Fruit fly (Drosophila melanogaster) whole organism, embryonic: ENCODE results near the gene MICU3.

Source experiments
- CG10267 ChIP-seq: fragments of 200-800 bp; sonication (Bioruptor generic); optimal IDR thresholded peaks from 2 replicates; lab custom pipeline; 2018; ENCODE audit warnings: missing biosample characterization, mild to moderate bottlenecking, missing genetic modification characterization, moderate library complexity
- CG10654 ChIP-seq: fragments of 200-800 bp; sonication (Bioruptor generic); optimal IDR thresholded peaks from 2 replicates; lab custom pipeline; 2016; ENCODE audit warnings: missing biosample characterization, missing genetic modification characterization
- CG11456 ChIP-seq: fragments of 200-800 bp; sonication (Bioruptor generic); IDR thresholded peaks from 3 replicates; pipeline ENCODE4 v1.3.6; 2022; ENCODE audit warnings: missing biosample characterization, missing genetic modification characterization
- CG12236 ChIP-seq: fragments of 200-800 bp; sonication (Bioruptor generic); optimal IDR thresholded peaks from 2 replicates; lab custom pipeline; 2016; ENCODE audit warnings: missing biosample characterization, missing genetic modification characterization
- CG13894 ChIP-seq: fragments of 200-800 bp; sonication (Bioruptor generic); optimal IDR thresholded peaks from 3 replicates; lab custom pipeline; 2018; ENCODE audit warnings: missing biosample characterization, mild to moderate bottlenecking, missing genetic modification characterization, moderate library complexity
- CG17568 ChIP-seq: fragments of 200-800 bp; sonication (Bioruptor generic); optimal IDR thresholded peaks from 2 replicates; lab custom pipeline; 2018; ENCODE audit warnings: missing biosample characterization, mild to moderate bottlenecking, missing genetic modification characterization, moderate library complexity
- CG1832 ChIP-seq: fragments of 200-800 bp; sonication (Bioruptor generic); optimal IDR thresholded peaks from 2 replicates; lab custom pipeline; 2017; ENCODE audit warnings: missing biosample characterization, mild to moderate bottlenecking, missing genetic modification characterization, inconsistent platforms
- CG18476 ChIP-seq: fragments of 200-800 bp; sonication (Bioruptor generic); optimal IDR thresholded peaks from 2 replicates; lab custom pipeline; 2016; ENCODE audit warnings: missing biosample characterization, mild to moderate bottlenecking, missing genetic modification characterization
- CG31441 ChIP-seq: fragments of 200-800 bp; sonication (Bioruptor generic); IDR thresholded peaks from 2 replicates; pipeline ENCODE4 v1.3.6; 2022; ENCODE audit warnings: missing biosample characterization, missing genetic modification characterization
- CG32767 ChIP-seq: fragments of 200-800 bp; sonication (Bioruptor generic); IDR thresholded peaks from 2 replicates; pipeline ENCODE4 v1.3.6; 2022; ENCODE audit warnings: missing biosample characterization, missing genetic modification characterization
- CG3995 ChIP-seq: fragments of 200-800 bp; sonication (Bioruptor generic); optimal IDR thresholded peaks from 3 replicates; lab custom pipeline; 2016; ENCODE audit warnings: missing biosample characterization, missing genetic modification characterization
- CG43689 ChIP-seq: fragments of 200-800 bp; sonication (Bioruptor generic); IDR thresholded peaks from 2 replicates; pipeline ENCODE4 v1.3.6; 2022; ENCODE audit warnings: missing biosample characterization, missing genetic modification characterization
- CG6689 ChIP-seq: fragments of 200-800 bp; sonication (Bioruptor generic); IDR thresholded peaks from 2 replicates; pipeline ENCODE4 v1.3.6; 2022; ENCODE audit warnings: missing biosample characterization, missing genetic modification characterization
- CG7372 ChIP-seq: fragments of 200-800 bp; sonication (Bioruptor generic); IDR thresholded peaks from 2 replicates; pipeline ENCODE4 v1.3.6; 2022; ENCODE audit warnings: missing biosample characterization, missing genetic modification characterization
- CG7963 ChIP-seq: fragments of 200-800 bp; sonication (Bioruptor generic); IDR thresholded peaks from 3 replicates; pipeline ENCODE4 v1.3.6; 2022; ENCODE audit warnings: missing biosample characterization, missing genetic modification characterization; ENCODE audit not compliant: partially characterized antibody
- CG8359 ChIP-seq: fragments of 200-800 bp; sonication (Bioruptor generic); optimal IDR thresholded peaks from 2 replicates; lab custom pipeline; 2017; ENCODE audit warnings: missing biosample characterization, mild to moderate bottlenecking, missing genetic modification characterization, borderline replicate concordance
- CG9876 ChIP-seq: fragments of 200-800 bp; sonication (Bioruptor generic); optimal IDR thresholded peaks from 2 replicates; lab custom pipeline; 2016; ENCODE audit warnings: missing biosample characterization, missing genetic modification characterization
- Dbx ChIP-seq: fragments of 200-800 bp; sonication (Bioruptor generic); IDR thresholded peaks from 3 replicates; pipeline ENCODE4 v1.3.6; 2022; ENCODE audit warnings: missing biosample characterization, missing genetic modification characterization
- Deaf1 ChIP-seq: fragments of 200-800 bp; optimal IDR thresholded peaks from 3 replicates; lab custom pipeline; 2019; ENCODE audit warnings: missing biosample characterization, mild to moderate bottlenecking, missing genetic modification characterization, moderate library complexity
- Dp ChIP-seq: fragments of 200-800 bp; sonication (Bioruptor generic); optimal IDR thresholded peaks from 2 replicates; lab custom pipeline; 2018; ENCODE audit warnings: missing biosample characterization, mild to moderate bottlenecking, missing genetic modification characterization, moderate library complexity
- Eip74EF ChIP-seq, 2 experiments: fragments of 200-800 bp in 1 of 2; fragments of >200 bp in 1 of 2; sonication (Bioruptor generic) in 1 of 2; optimal IDR thresholded peaks; 2 replicates each; lab custom pipeline; 2017 to 2019; ENCODE audit warnings: missing biosample characterization in 2 of 2, missing genetic modification characterization in 2 of 2, mild to moderate bottlenecking in 1 of 2, moderate library complexity in 1 of 2
- Elba2 ChIP-seq: fragments of 200-800 bp; sonication (Bioruptor generic); optimal IDR thresholded peaks from 3 replicates; lab custom pipeline; 2016; ENCODE audit warnings: missing biosample characterization, missing genetic modification characterization
- HHEX ChIP-seq: fragments of 200-800 bp; sonication (Bioruptor generic); optimal IDR thresholded peaks from 3 replicates; lab custom pipeline; 2017; ENCODE audit warnings: missing biosample characterization, mild to moderate bottlenecking, missing genetic modification characterization, missing genetic modification reagents
- HLH3B ChIP-seq: fragments of 200-800 bp; sonication (Bioruptor generic); IDR thresholded peaks from 2 replicates; pipeline ENCODE4 v1.3.6; 2022; ENCODE audit warnings: missing biosample characterization, missing genetic modification characterization
- PHDP ChIP-seq: fragments of 200-800 bp; sonication (Bioruptor generic); optimal IDR thresholded peaks from 3 replicates; lab custom pipeline; 2018; ENCODE audit warnings: missing biosample characterization, mild to moderate bottlenecking, missing genetic modification characterization, moderate library complexity
- Rfx ChIP-seq: fragments of 200-800 bp; sonication (Bioruptor generic); IDR thresholded peaks from 2 replicates; pipeline ENCODE4 v1.3.6; 2022; ENCODE audit warnings: missing biosample characterization, missing genetic modification characterization
- Sry-δ ChIP-seq: fragments of 200-800 bp; sonication (Bioruptor generic); optimal IDR thresholded peaks from 2 replicates; lab custom pipeline; 2016; ENCODE audit warnings: missing biosample characterization, missing genetic modification characterization
- Ssrp ChIP-seq: fragments of 200-800 bp; sonication (Bioruptor generic); optimal IDR thresholded peaks from 2 replicates; lab custom pipeline; 2018; ENCODE audit warnings: missing biosample characterization, mild to moderate bottlenecking, missing genetic modification characterization, moderate library complexity
- TFAM ChIP-seq: fragments of 200-800 bp; sonication (Bioruptor generic); optimal IDR thresholded peaks from 2 replicates; lab custom pipeline; 2017; ENCODE audit warnings: missing biosample characterization, missing genetic modification characterization, inconsistent platforms
- Trl ChIP-seq, 3 experiments: fragments of >200 bp in 2 of 3; fragments of 200-800 bp in 1 of 3; sonication (Bioruptor generic) in 1 of 3; optimal IDR thresholded peaks; 2 replicates in 1 of 3; 3 replicates in 2 of 3; lab custom pipeline; 2016 to 2017; ENCODE audit warnings: missing biosample characterization in 1 of 3, missing genetic modification characterization in 1 of 3
- Vsx1 ChIP-seq: fragments of 200-800 bp; sonication (Bioruptor generic); optimal IDR thresholded peaks from 2 replicates; lab custom pipeline; 2017; ENCODE audit warnings: missing biosample characterization, mild to moderate bottlenecking, missing genetic modification characterization, missing genetic modification reagents
- YL-1 ChIP-seq: fragments of 200-800 bp; sonication (Bioruptor generic); optimal IDR thresholded peaks from 3 replicates; lab custom pipeline; 2017; ENCODE audit warnings: missing biosample characterization, mild to moderate bottlenecking, missing genetic modification characterization
- ab ChIP-seq: fragments of 200-800 bp; sonication (Bioruptor generic); optimal IDR thresholded peaks from 2 replicates; lab custom pipeline; 2016; ENCODE audit warnings: missing biosample characterization, missing genetic modification characterization
- al ChIP-seq: fragments of 200-800 bp; sonication (Bioruptor generic); IDR thresholded peaks from 2 replicates; pipeline ENCODE4 v1.3.6; 2022; ENCODE audit warnings: missing biosample characterization, missing genetic modification characterization
- ato ChIP-seq: fragments of 200-800 bp; sonication (Bioruptor generic); IDR thresholded peaks from 2 replicates; pipeline ENCODE4 v1.3.6; 2022; ENCODE audit warnings: missing biosample characterization, missing genetic modification characterization; ENCODE audit not compliant: partially characterized antibody
- croc ChIP-seq: fragments of 200-800 bp; sonication (Bioruptor generic); conservative IDR thresholded peaks from 3 replicates; pipeline ENCODE4 v1.3.6; 2022; ENCODE audit warnings: missing biosample characterization, missing genetic modification characterization
- emc ChIP-seq: fragments of 200-800 bp; sonication (Bioruptor generic); optimal IDR thresholded peaks from 2 replicates; lab custom pipeline; 2016; ENCODE audit warnings: missing biosample characterization, missing genetic modification characterization
- esg ChIP-seq: fragments of 200-800 bp; sonication (Bioruptor generic); conservative IDR thresholded peaks from 2 replicates; pipeline ENCODE4 v1.3.6; 2022; ENCODE audit warnings: missing biosample characterization, missing genetic modification characterization
- exex ChIP-seq: fragments of 200-800 bp; sonication (Bioruptor generic); optimal IDR thresholded peaks from 4 replicates; lab custom pipeline; 2018; ENCODE audit warnings: missing biosample characterization, mild to moderate bottlenecking, missing genetic modification characterization, moderate library complexity
- gce ChIP-seq: fragments of 200-800 bp; sonication (Bioruptor generic); IDR thresholded peaks from 3 replicates; pipeline ENCODE4 v1.3.6; 2022; ENCODE audit warnings: missing biosample characterization, missing genetic modification characterization
- gro ChIP-seq: fragments of 200-800 bp; sonication (Bioruptor generic); optimal IDR thresholded peaks from 2 replicates; lab custom pipeline; 2016; ENCODE audit warnings: missing biosample characterization, missing genetic modification characterization
- gsb-n ChIP-seq: fragments of 200-800 bp; sonication (Bioruptor generic); optimal IDR thresholded peaks from 3 replicates; lab custom pipeline; 2018; ENCODE audit warnings: missing biosample characterization, mild to moderate bottlenecking, missing genetic modification characterization
- insv ChIP-seq, 2 experiments: fragments of 200-800 bp; sonication (Bioruptor generic); optimal IDR thresholded peaks; 3 replicates each; lab custom pipeline; 2016 to 2018; ENCODE audit warnings: missing biosample characterization in 2 of 2, missing genetic modification characterization in 2 of 2
- nmo ChIP-seq: fragments of 200-800 bp; sonication (Bioruptor generic); optimal IDR thresholded peaks from 2 replicates; lab custom pipeline; 2018; ENCODE audit warnings: missing biosample characterization, mild to moderate bottlenecking, missing genetic modification characterization, moderate library complexity
- otp ChIP-seq: fragments of 200-800 bp; sonication (Bioruptor generic); IDR thresholded peaks from 3 replicates; pipeline ENCODE4, ENCODE4 v1.3.6; 2022; ENCODE audit warnings: missing biosample characterization, missing genetic modification characterization
- p53 ChIP-seq: fragments of 200-800 bp; sonication (Bioruptor generic); optimal IDR thresholded peaks from 2 replicates; lab custom pipeline; 2016; ENCODE audit warnings: missing biosample characterization, missing genetic modification characterization
- so ChIP-seq: fragments of 200-800 bp; sonication (Bioruptor generic); IDR thresholded peaks from 3 replicates; pipeline ENCODE4 v1.3.6; 2022; ENCODE audit warnings: missing biosample characterization, missing genetic modification characterization
- sqz ChIP-seq: fragments of 200-800 bp; sonication (Bioruptor generic); optimal IDR thresholded peaks from 3 replicates; lab custom pipeline; 2018; ENCODE audit warnings: missing biosample characterization, mild to moderate bottlenecking, missing genetic modification characterization
- sr ChIP-seq: fragments of 200-800 bp; sonication (Bioruptor generic); IDR thresholded peaks from 3 replicates; pipeline ENCODE4 v1.3.6; 2022; ENCODE audit warnings: missing biosample characterization, missing genetic modification characterization
- unc-4 ChIP-seq: fragments of 200-800 bp; sonication (Bioruptor generic); IDR thresholded peaks from 2 replicates; pipeline ENCODE4 v1.3.6; 2022; ENCODE audit warnings: missing biosample characterization, missing genetic modification characterization; ENCODE audit not compliant: partially characterized antibody
- zfh1 ChIP-seq: fragments of 200-800 bp; sonication (Bioruptor generic); IDR thresholded peaks from 3 replicates; pipeline ENCODE4 v1.3.6; 2022; ENCODE audit warnings: missing biosample characterization, missing genetic modification characterization

Gene MICU3

DNA sequence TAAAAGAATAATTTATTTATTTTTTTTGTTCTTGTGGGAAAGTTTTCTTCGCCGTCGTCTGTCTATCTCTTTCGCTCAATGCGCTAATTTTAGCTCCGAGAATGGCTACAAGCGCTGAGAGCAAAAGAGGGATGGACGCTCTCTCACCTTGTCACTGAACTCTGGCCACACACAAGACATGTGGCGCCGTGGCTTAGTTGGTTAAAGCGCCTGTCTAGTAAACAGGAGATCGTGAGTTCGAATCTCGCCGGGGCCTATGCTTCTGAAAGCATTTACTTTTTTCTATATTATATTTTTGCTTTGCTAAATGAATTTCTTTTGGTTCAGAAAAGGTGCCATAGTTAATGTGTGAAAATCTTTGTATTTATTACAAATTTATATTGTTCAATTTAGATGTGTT lies 44.6 kb upstream of the MICU3 start (continued):
- TF ChIP-seq nmo (GFP tag; lab: Kevin White, UChicago), result no peak
- no peak for TF ChIP-seq CG12236 (GFP tag; lab: Kevin White, UChicago)
- no peak for TF ChIP-seq HLH3B
- TF ChIP-seq CG7963, result peak; percentile 85
- TF ChIP-seq insv (GFP tag; optimal IDR thresholded peaks at IDR 0.05; lab: Kevin White, UChicago), result no peak
- TF ChIP-seq exex (tag; lab: Kevin White, UChicago), result no peak
- TF ChIP-seq CG10267 (tag; lab: Kevin White, UChicago), result no peak
- TF ChIP-seq CG43689 (GFP tag; lab: Robert Waterston, UW), result no peak
- TF ChIP-seq Dp (GFP tag; lab: Kevin White, UChicago), result no peak
- no peak for TF ChIP-seq Vsx1
- TF ChIP-seq ato (GFP tag; lab: Robert Waterston, UW), result peak; percentile 84
- peak; percentile 22 to 31 for TF ChIP-seq Trl (optimal IDR thresholded peaks at IDR 0.05; lab: Kevin White, UChicago)
- no peak for TF ChIP-seq Trl (GFP tag; optimal IDR thresholded peaks at IDR 0.05; lab: Kevin White, UChicago)
- no peak for TF ChIP-seq YL-1 (GFP tag; lab: Kevin White, UChicago)
- TF ChIP-seq CG32767 (GFP tag; lab: Robert Waterston, UW), result no peak
- TF ChIP-seq esg (GFP tag; lab: Robert Waterston, UW), result no peak
- TF ChIP-seq p53 (GFP tag; lab: Kevin White, UChicago), result no peak
- TF ChIP-seq CG17568 (GFP tag; lab: Kevin White, UChicago), result no peak
- no peak for TF ChIP-seq CG6689 (GFP tag; lab: Robert Waterston, UW)
- no peak for TF ChIP-seq croc
- TF ChIP-seq CG31441 (GFP tag; lab: Robert Waterston, UW), result no peak
- no peak for TF ChIP-seq otp (GFP tag; lab: Robert Waterston, UW)
- no peak for TF ChIP-seq zfh1 (GFP tag; lab: Robert Waterston, UW)
- no peak for TF ChIP-seq sr (GFP tag; lab: Robert Waterston, UW)
- TF ChIP-seq CG3995 (GFP tag; lab: Kevin White, UChicago), result no peak
- no peak for TF ChIP-seq al
- TF ChIP-seq Rfx, result no peak
- TF ChIP-seq gro (GFP tag; lab: Kevin White, UChicago), result no peak
- TF ChIP-seq so (GFP tag; lab: Robert Waterston, UW), result peak; percentile 57; the same call in 1 of the 3 replicates
- TF ChIP-seq CG10654 (GFP tag; lab: Kevin White, UChicago), result no peak
- no peak for TF ChIP-seq Deaf1 (tag; lab: Kevin White, UChicago)
- TF ChIP-seq CG1832 (GFP tag; lab: Kevin White, UChicago), result peak; percentile 13
- TF ChIP-seq TFAM (GFP tag; lab: Kevin White, UChicago), result no peak
- TF ChIP-seq PHDP (tag; lab: Kevin White, UChicago), result no peak
- TF ChIP-seq CG7372, result no peak
- TF ChIP-seq Elba2 (GFP tag; lab: Kevin White, UChicago), result no peak
- TF ChIP-seq CG11456 (GFP tag; lab: Robert Waterston, UW), result no peak
- no peak for TF ChIP-seq CG8359 (GFP tag; lab: Kevin White, UChicago)
- no peak for TF ChIP-seq gce (GFP tag; lab: Robert Waterston, UW)
- no peak; the same call in 1 of the 2 replicates for TF ChIP-seq unc-4 (GFP tag; lab: Robert Waterston, UW)
- no peak for TF ChIP-seq CG13894
- TF ChIP-seq gsb-n (tag; lab: Kevin White, UChicago), result no peak
- no peak for TF ChIP-seq Sry-δ (GFP tag; lab: Kevin White, UChicago)
- no peak for TF ChIP-seq Ssrp (tag; lab: Kevin White, UChicago)
- TF ChIP-seq sqz, result no peak
- no peak for TF ChIP-seq HHEX (GFP tag; lab: Kevin White, UChicago)
- no peak for TF ChIP-seq Eip74EF (GFP tag; optimal IDR thresholded peaks at IDR 0.05; lab: Kevin White, UChicago)
- no peak for TF ChIP-seq Dbx (GFP tag; lab: Robert Waterston, UW)
- no peak for TF ChIP-seq CG18476 (GFP tag; lab: Kevin White, UChicago)
- TF ChIP-seq emc (GFP tag; lab: Kevin White, UChicago), result no peak
- TF ChIP-seq CG9876, result no peak
- TF ChIP-seq ab (GFP tag; lab: Kevin White, UChicago), result no peak
